Worm (Caenorhabditis elegans): Measurements from ENCODE around the gene M01F1.4.

Gene M01F1.4

ce11 chrIII:3498957-3499356, 10.9 kb downstream of the M01F1.4 start, which contains the start of gene M01F1.9:
Gene M01F1.9 (minus strand): TSS chrIII:3499057.
- TF ChIP-seq ztf-4 (tag; optimal IDR thresholded peaks at IDR 0.05) (no peak), gmeb-1 (tag; optimal IDR thresholded peaks at IDR 0.05) (no peak), nhr-10 (tag; optimal IDR thresholded peaks at IDR 0.05) (no peak), nhr-23 (tag; optimal IDR thresholded peaks at IDR 0.05) (no peak), F13H6.1 (tag; optimal IDR thresholded peaks at IDR 0.05) (no peak), mdl-1 (tag; optimal IDR thresholded peaks at IDR 0.05) (no peak), Y55F3AM.14 (GFP tag; optimal IDR thresholded peaks at IDR 0.05) (no peak), ceh-82 (tag; optimal IDR thresholded peaks at IDR 0.05) (no peak)

ce11 chrIII:3493138-3493537, 16.7 kb downstream of the M01F1.4 start, which contains the start of gene gly-14:
Gene gly-14 (minus strand): TSS chrIII:3493238.
- TF ChIP-seq snpc-4 (tag; optimal IDR thresholded peaks at IDR 0.05) (no peak), lin-39 (tag; optimal IDR thresholded peaks at IDR 0.05) (no peak), ztf-1 (GFP tag; conservative IDR thresholded peaks at IDR 0.05) (no peak), alr-1 (tag; optimal IDR thresholded peaks at IDR 0.05) (no peak), sem-4 (tag; optimal IDR thresholded peaks at IDR 0.05) (no peak), ceh-16 (tag; optimal IDR thresholded peaks at IDR 0.05) (no peak), skn-1 (tag; optimal IDR thresholded peaks at IDR 0.05) (no peak), mdl-1 (tag; optimal IDR thresholded peaks at IDR 0.05) (no peak), nhr-23 (tag; optimal IDR thresholded peaks at IDR 0.05) (no peak), nhr-237 (tag; optimal IDR thresholded peaks at IDR 0.05) (no peak), F13H6.1 (tag; optimal IDR thresholded peaks at IDR 0.05) (no peak)

- no peak for TF ChIP-seq zag-1 (tag; optimal IDR thresholded peaks at IDR 0.05)
- TF ChIP-seq nhr-11 (tag; optimal IDR thresholded peaks at IDR 0.05): no peak
- TF ChIP-seq nhr-237 (tag; optimal IDR thresholded peaks at IDR 0.05): no peak
- no peak for TF ChIP-seq egl-27 (tag; optimal IDR thresholded peaks at IDR 0.05)
- no peak for TF ChIP-seq ceh-82 (tag; optimal IDR thresholded peaks at IDR 0.05)
- no peak for TF ChIP-seq mdl-1 (tag; optimal IDR thresholded peaks at IDR 0.05)
- no peak for TF ChIP-seq ZK546.5 (tag; optimal IDR thresholded peaks at IDR 0.05)
- TF ChIP-seq snpc-4 (tag; optimal IDR thresholded peaks at IDR 0.05): no peak
- TF ChIP-seq unc-39 (tag; optimal IDR thresholded peaks at IDR 0.05): no peak
- TF ChIP-seq ceh-16 (tag; optimal IDR thresholded peaks at IDR 0.05): no peak
- no peak for TF ChIP-seq nhr-6 (tag; optimal IDR thresholded peaks at IDR 0.05)
- TF ChIP-seq fos-1 (tag; optimal IDR thresholded peaks at IDR 0.05): no peak
- TF ChIP-seq unc-55 (GFP tag; optimal IDR thresholded peaks at IDR 0.05): no peak
- no peak for TF ChIP-seq ztf-4 (tag; optimal IDR thresholded peaks at IDR 0.05)
- TF ChIP-seq nhr-10 (tag; optimal IDR thresholded peaks at IDR 0.05): no peak
- no peak for TF ChIP-seq peb-1 (tag; optimal IDR thresholded peaks at IDR 0.05)
- no peak for TF ChIP-seq lin-11 (tag; optimal IDR thresholded peaks at IDR 0.05)
Measured at ce11 chrIII:3488224-3488623, 21.6 kb downstream of the M01F1.4 start, which contains the start of gene C34C12.7. Gene C34C12.7 (minus strand): TSS chrIII:3488341.

- no peak for TF ChIP-seq mab-5 (tag; optimal IDR thresholded peaks at IDR 0.05)
- TF ChIP-seq nhr-10 (tag; optimal IDR thresholded peaks at IDR 0.05): no peak
- TF ChIP-seq ceh-82 (tag; optimal IDR thresholded peaks at IDR 0.05): no peak
- no peak for TF ChIP-seq lin-11 (tag; optimal IDR thresholded peaks at IDR 0.05)
- no peak for TF ChIP-seq Y55F3AM.14 (GFP tag; optimal IDR thresholded peaks at IDR 0.05)
- no peak for TF ChIP-seq egl-27 (tag; optimal IDR thresholded peaks at IDR 0.05)
- no peak for TF ChIP-seq elt-1 (tag; optimal IDR thresholded peaks at IDR 0.05)
- TF ChIP-seq nhr-12 (tag; optimal IDR thresholded peaks at IDR 0.05): no peak
Measured at ce11 chrIII:3487133-3487532, 22.7 kb downstream of the M01F1.4 start.

ce11 chrIII:3486055-3486454, 23.8 kb downstream of the M01F1.4 start:
- peak; percentile 55 for TF ChIP-seq blmp-1 (tag; optimal IDR thresholded peaks at IDR 0.05; ENCODE audit: insufficient read depth)
- TF ChIP-seq lin-13 (GFP tag; optimal IDR thresholded peaks at IDR 0.05): no peak
- peak; percentile 30 for TF ChIP-seq sma-3 (GFP tag; optimal IDR thresholded peaks at IDR 0.05)

ce11 chrIII:3484995-3485394, 24.8 kb downstream of the M01F1.4 start:
- TF ChIP-seq lin-11 (tag; optimal IDR thresholded peaks at IDR 0.05): no peak
- no peak for TF ChIP-seq Y55F3AM.14 (GFP tag; optimal IDR thresholded peaks at IDR 0.05)

All from whole organism, L2 larva.